Worm (Caenorhabditis elegans): ENCODE results near the gene ssq-4.

- TF ChIP-seq lin-15B (tag; optimal IDR thresholded peaks at IDR 0.05) (no peak), nhr-76 (tag; optimal IDR thresholded peaks at IDR 0.05) (no peak), nhr-237 (tag; optimal IDR thresholded peaks at IDR 0.05) (no peak), ama-1 (optimal IDR thresholded peaks at IDR 0.05) (no peak)
These were observed 21.2 kb downstream of the ssq-4 start, which contains the start of gene C09B9.1 for ce11 chrIV:5037489-5037888.
